Worm (Caenorhabditis elegans): ENCODE measurements around the gene C47E12.9.

DNA sequence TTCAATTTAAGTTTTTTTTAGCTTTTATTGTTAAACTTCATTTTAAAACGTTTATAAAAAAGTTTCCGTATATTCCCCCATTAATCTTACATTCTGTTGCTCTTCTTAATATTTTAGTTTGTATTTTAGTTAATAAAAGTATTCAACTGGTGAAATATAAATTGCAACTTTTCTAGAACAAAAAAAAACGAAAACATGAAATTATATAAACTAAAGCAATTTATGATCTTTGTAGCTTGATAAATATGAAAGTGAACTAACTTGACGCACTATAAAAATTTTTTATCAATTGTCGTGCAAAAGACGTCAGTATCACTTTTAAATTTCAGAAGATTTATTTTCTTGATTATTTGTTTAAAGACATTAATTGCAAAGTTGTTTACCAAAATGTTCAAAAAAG lies 43.1 kb downstream of the C47E12.9 start, which contains the start of gene F44D12.2:
- TF ChIP-seq egl-13 (tag; optimal IDR thresholded peaks at IDR 0.05) (no peak), elt-2 (tag; optimal IDR thresholded peaks at IDR 0.05) (no peak), lin-39 (tag; optimal IDR thresholded peaks at IDR 0.05) (no peak), nhr-28 (tag; optimal IDR thresholded peaks at IDR 0.05) (no peak), ceh-82 (tag; optimal IDR thresholded peaks at IDR 0.05) (no peak), unc-62 (GFP tag; optimal IDR thresholded peaks at IDR 0.05) (no peak), nhr-11 (tag; optimal IDR thresholded peaks at IDR 0.05) (no peak), tbx-2 (tag; optimal IDR thresholded peaks at IDR 0.05) (no peak), pqm-1 (tag; optimal IDR thresholded peaks at IDR 0.05) (no peak), C34B4.2 (tag; optimal IDR thresholded peaks at IDR 0.05) (no peak), isw-1 (GFP tag; IDR thresholded peaks at IDR 0.05) (no peak), nhr-20 (tag; optimal IDR thresholded peaks at IDR 0.05) (no peak), aly-2 (tag; optimal IDR thresholded peaks at IDR 0.05) (no peak), xbp-1 (tag; optimal IDR thresholded peaks at IDR 0.05) (no peak)

Data from whole organism, L1 larva.